Worm (Caenorhabditis elegans) whole organism, L2 larva: ENCODE results near the gene glna-2.

Source experiments
- F13H6.1 ChIP-seq: sonication (generic microtip); optimal IDR thresholded peaks from 2 replicates; lab custom pipeline; 2016; ENCODE audit warnings: missing genetic modification characterization, missing compliant biosample characterization
- alr-1 ChIP-seq: fragments of 150-350 bp; optimal IDR thresholded peaks from 2 replicates; lab custom pipeline; 2014; ENCODE audit warnings: missing biosample characterization, missing genetic modification characterization
- blmp-1 ChIP-seq: sonication (generic microtip); optimal IDR thresholded peaks from 2 replicates; lab custom pipeline; 2017; ENCODE audit warnings: missing genetic modification characterization, mild to moderate bottlenecking, missing compliant biosample characterization, antibody characterized with exemption, moderate library complexity; ENCODE audit not compliant: insufficient read depth
- crh-2 ChIP-seq: sonication (generic microtip); optimal IDR thresholded peaks from 2 replicates; lab custom pipeline; 2017; ENCODE audit warnings: missing biosample characterization, missing genetic modification characterization
- elt-3 ChIP-seq: sonication (generic microtip); optimal IDR thresholded peaks from 2 replicates; lab custom pipeline; 2017; ENCODE audit warnings: missing biosample characterization, missing genetic modification characterization
- nhr-12 ChIP-seq: fragments of 150-350 bp; optimal IDR thresholded peaks from 2 replicates; lab custom pipeline; 2014; ENCODE audit warnings: missing biosample characterization, missing genetic modification characterization
- nhr-237 ChIP-seq: fragments of 150-350 bp; optimal IDR thresholded peaks from 2 replicates; lab custom pipeline; 2014; ENCODE audit warnings: missing biosample characterization, missing genetic modification characterization
- snpc-4 ChIP-seq: fragments of 150-350 bp; optimal IDR thresholded peaks from 2 replicates; lab custom pipeline; 2014; ENCODE audit warnings: missing biosample characterization, missing genetic modification characterization
- unc-39 ChIP-seq: fragments of 150-350 bp; optimal IDR thresholded peaks from 2 replicates; lab custom pipeline; 2014; ENCODE audit warnings: missing biosample characterization, missing genetic modification characterization
- zag-1 ChIP-seq: fragments of 150-350 bp; optimal IDR thresholded peaks from 2 replicates; lab custom pipeline; 2014; ENCODE audit warnings: missing biosample characterization, missing genetic modification characterization
- ztf-11 ChIP-seq: sonication (generic microtip); optimal IDR thresholded peaks from 2 replicates; lab custom pipeline; 2017; ENCODE audit warnings: missing biosample characterization, missing genetic modification characterization

ce11 chrII:8034008-8034407, 25.6 kb downstream of the glna-2 start:
- no peak for TF ChIP-seq crh-2
- no peak for TF ChIP-seq ztf-11
- TF ChIP-seq nhr-12 (tag; lab: Kevin White, UChicago): no peak
- TF ChIP-seq blmp-1 (tag; lab: Kevin White, UChicago): no peak
- TF ChIP-seq F13H6.1: no peak
- TF ChIP-seq unc-39 (tag; lab: Kevin White, UChicago): no peak
- TF ChIP-seq elt-3: no peak
- TF ChIP-seq snpc-4: no peak
- no peak for TF ChIP-seq zag-1
- TF ChIP-seq alr-1 (tag; lab: Kevin White, UChicago): no peak
- TF ChIP-seq nhr-237 (tag; lab: Kevin White, UChicago): no peak
